Worm (Caenorhabditis elegans) whole organism, L2 larva: ENCODE data around the gene col-17.
A peak's percentile ranks its signal among the peaks of the same experiment; 100 is the strongest.
"Not testable (repeated sequence)": the region's sequence is repeated elsewhere in the genome, so short reads cannot be mapped to it uniquely, and the experiment has no call there.

Experiments
- C34F6.9 ChIP-seq: fragments of 150-350 bp; optimal IDR thresholded peaks from 2 replicates; lab custom pipeline; 2014; ENCODE audit warnings: missing biosample characterization, missing genetic modification characterization
- F13H6.1 ChIP-seq: sonication (generic microtip); optimal IDR thresholded peaks from 2 replicates; lab custom pipeline; 2016; ENCODE audit warnings: missing genetic modification characterization, missing compliant biosample characterization
- R02D3.7 ChIP-seq: fragments of 150-350 bp; optimal IDR thresholded peaks from 2 replicates; lab custom pipeline; 2014; ENCODE audit warnings: missing biosample characterization, missing genetic modification characterization
- Y55F3AM.14 ChIP-seq: fragments of 200-800 bp; sonication (Bioruptor generic); optimal IDR thresholded peaks from 2 replicates; lab custom pipeline; 2018; ENCODE audit warnings: mild to moderate bottlenecking, missing genetic modification characterization, missing compliant biosample characterization
- ZK546.5 ChIP-seq: sonication (generic microtip); optimal IDR thresholded peaks from 2 replicates; lab custom pipeline; 2017; ENCODE audit warnings: missing biosample characterization, missing genetic modification characterization
- alr-1 ChIP-seq: fragments of 150-350 bp; optimal IDR thresholded peaks from 2 replicates; lab custom pipeline; 2014; ENCODE audit warnings: missing biosample characterization, missing genetic modification characterization
- aly-2 ChIP-seq: fragments of 150-350 bp; optimal IDR thresholded peaks from 2 replicates; lab custom pipeline; 2014; ENCODE audit warnings: missing biosample characterization, missing genetic modification characterization
- ama-1 ChIP-seq: fragments of 150-350 bp; optimal IDR thresholded peaks from 2 replicates; lab custom pipeline; 2018; ENCODE audit warnings: inconsistent platforms
- blmp-1 ChIP-seq: sonication (generic microtip); optimal IDR thresholded peaks from 2 replicates; lab custom pipeline; 2017; ENCODE audit warnings: missing genetic modification characterization, mild to moderate bottlenecking, missing compliant biosample characterization, antibody characterized with exemption, moderate library complexity; ENCODE audit not compliant: insufficient read depth
- ceh-16 ChIP-seq: fragments of 150-350 bp; optimal IDR thresholded peaks from 2 replicates; lab custom pipeline; 2014; ENCODE audit warnings: missing biosample characterization, missing genetic modification characterization
- ceh-82 ChIP-seq: fragments of 150-350 bp; optimal IDR thresholded peaks from 2 replicates; lab custom pipeline; 2014; ENCODE audit warnings: missing biosample characterization, missing genetic modification characterization
- crh-2 ChIP-seq: sonication (generic microtip); optimal IDR thresholded peaks from 2 replicates; lab custom pipeline; 2017; ENCODE audit warnings: missing biosample characterization, missing genetic modification characterization
- dmd-4 ChIP-seq: sonication (generic microtip); optimal IDR thresholded peaks from 2 replicates; lab custom pipeline; 2017; ENCODE audit warnings: missing biosample characterization, missing genetic modification characterization
- egl-27 ChIP-seq: sonication (generic microtip); optimal IDR thresholded peaks from 3 replicates; lab custom pipeline; 2017; ENCODE audit warnings: missing biosample characterization, missing genetic modification reagents, missing genetic modification characterization
- elt-1 ChIP-seq: fragments of 150-350 bp; optimal IDR thresholded peaks from 2 replicates; lab custom pipeline; 2014; ENCODE audit warnings: missing biosample characterization, missing genetic modification characterization
- elt-3 ChIP-seq: sonication (generic microtip); optimal IDR thresholded peaks from 2 replicates; lab custom pipeline; 2017; ENCODE audit warnings: missing biosample characterization, missing genetic modification characterization
- fos-1 ChIP-seq: fragments of 150-350 bp; optimal IDR thresholded peaks from 2 replicates; lab custom pipeline; 2014; ENCODE audit warnings: missing biosample characterization, missing genetic modification characterization
- gmeb-1 ChIP-seq: fragments of 150-350 bp; optimal IDR thresholded peaks from 2 replicates; lab custom pipeline; 2014; ENCODE audit warnings: missing biosample characterization, missing genetic modification characterization
- lin-11 ChIP-seq: fragments of 150-350 bp; sonication (generic microtip); optimal IDR thresholded peaks from 2 replicates; lab custom pipeline; 2014; ENCODE audit warnings: missing biosample characterization, missing genetic modification characterization, inconsistent platforms, mixed read lengths
- lin-13 ChIP-seq: fragments of 150-350 bp; optimal IDR thresholded peaks from 2 replicates; lab custom pipeline; 2014; ENCODE audit warnings: missing biosample characterization, missing genetic modification reagents, missing genetic modification characterization
- lin-39 ChIP-seq: fragments of 150-350 bp; optimal IDR thresholded peaks from 2 replicates; lab custom pipeline; 2014; ENCODE audit warnings: missing biosample characterization, missing genetic modification reagents, missing genetic modification characterization
- lsy-2 ChIP-seq, 2 experiments: fragments of 150-350 bp in 1 of 2; sonication (generic microtip) in 1 of 2; optimal IDR thresholded peaks; 2 replicates each; lab custom pipeline; 2014 to 2017; ENCODE audit warnings: missing biosample characterization in 2 of 2, missing genetic modification characterization in 2 of 2
- mab-5 ChIP-seq: fragments of 150-350 bp; optimal IDR thresholded peaks from 2 replicates; lab custom pipeline; 2014; ENCODE audit warnings: missing biosample characterization, missing genetic modification characterization
- mbf-1 ChIP-seq: sonication (generic microtip); optimal IDR thresholded peaks from 2 replicates; lab custom pipeline; 2017; ENCODE audit warnings: missing biosample characterization, missing genetic modification characterization
- mdl-1 ChIP-seq, 2 experiments: fragments of 150-350 bp in 1 of 2; sonication (generic microtip) in 1 of 2; optimal IDR thresholded peaks; 2 replicates each; lab custom pipeline; 2017; ENCODE audit warnings: missing biosample characterization in 2 of 2, missing genetic modification characterization in 2 of 2
- nhr-10 ChIP-seq: sonication (generic microtip); optimal IDR thresholded peaks from 2 replicates; lab custom pipeline; 2017; ENCODE audit warnings: missing biosample characterization, missing genetic modification characterization
- nhr-11 ChIP-seq: fragments of 150-350 bp; optimal IDR thresholded peaks from 2 replicates; lab custom pipeline; 2014; ENCODE audit warnings: missing biosample characterization, missing genetic modification characterization
- nhr-12 ChIP-seq: fragments of 150-350 bp; optimal IDR thresholded peaks from 2 replicates; lab custom pipeline; 2014; ENCODE audit warnings: missing biosample characterization, missing genetic modification characterization
- nhr-129 ChIP-seq: fragments of 150-350 bp; optimal IDR thresholded peaks from 2 replicates; lab custom pipeline; 2014; ENCODE audit warnings: missing biosample characterization, missing genetic modification characterization
- nhr-21 ChIP-seq: fragments of 150-350 bp; optimal IDR thresholded peaks from 2 replicates; lab custom pipeline; 2014; ENCODE audit warnings: missing biosample characterization, missing genetic modification characterization
- nhr-23 ChIP-seq: fragments of 150-350 bp; optimal IDR thresholded peaks from 2 replicates; lab custom pipeline; 2014; ENCODE audit warnings: missing biosample characterization, missing genetic modification reagents, missing genetic modification characterization
- nhr-237 ChIP-seq: fragments of 150-350 bp; optimal IDR thresholded peaks from 2 replicates; lab custom pipeline; 2014; ENCODE audit warnings: missing biosample characterization, missing genetic modification characterization
- nhr-25 ChIP-seq: fragments of 150-350 bp; sonication (generic microtip); optimal IDR thresholded peaks from 3 replicates; lab custom pipeline; 2014; ENCODE audit warnings: missing biosample characterization, missing genetic modification characterization
- nhr-6 ChIP-seq: fragments of 150-350 bp; optimal IDR thresholded peaks from 2 replicates; lab custom pipeline; 2014; ENCODE audit warnings: missing biosample characterization, missing genetic modification characterization
- nhr-77 ChIP-seq: fragments of 150-350 bp; optimal IDR thresholded peaks from 2 replicates; lab custom pipeline; 2014; ENCODE audit warnings: missing biosample characterization, missing genetic modification characterization
- peb-1 ChIP-seq: fragments of 150-350 bp; optimal IDR thresholded peaks from 2 replicates; lab custom pipeline; 2014; ENCODE audit warnings: missing biosample characterization, missing genetic modification characterization
- sem-4 ChIP-seq: fragments of 150-350 bp; optimal IDR thresholded peaks from 2 replicates; lab custom pipeline; 2014; ENCODE audit warnings: missing biosample characterization, missing genetic modification reagents, missing genetic modification characterization
- skn-1 ChIP-seq: sonication (generic microtip); optimal IDR thresholded peaks from 2 replicates; lab custom pipeline; 2017; ENCODE audit warnings: missing biosample characterization, missing genetic modification characterization
- sma-3 ChIP-seq: sonication (generic microtip); optimal IDR thresholded peaks from 2 replicates; lab custom pipeline; 2016; ENCODE audit warnings: missing genetic modification reagents, missing genetic modification characterization, missing compliant biosample characterization
- sma-9 ChIP-seq, 2 experiments: fragments of 150-350 bp in 1 of 2; sonication (generic microtip) in 1 of 2; optimal IDR thresholded peaks; 2 replicates each; lab custom pipeline; 2014 to 2016; ENCODE audit warnings: missing genetic modification characterization in 2 of 2, mild to moderate bottlenecking in 1 of 2, missing biosample characterization in 1 of 2, missing compliant biosample characterization in 1 of 2, missing genetic modification reagents in 1 of 2, moderate library complexity in 1 of 2
- snpc-4 ChIP-seq: fragments of 150-350 bp; optimal IDR thresholded peaks from 2 replicates; lab custom pipeline; 2014; ENCODE audit warnings: missing biosample characterization, missing genetic modification characterization
- unc-39 ChIP-seq: fragments of 150-350 bp; optimal IDR thresholded peaks from 2 replicates; lab custom pipeline; 2014; ENCODE audit warnings: missing biosample characterization, missing genetic modification characterization
- unc-55 ChIP-seq: fragments of 150-350 bp; sonication (generic microtip); optimal IDR thresholded peaks from 3 replicates; lab custom pipeline; 2014; ENCODE audit warnings: missing biosample characterization, missing genetic modification reagents, missing genetic modification characterization
- unc-62 ChIP-seq: fragments of 150-350 bp; optimal IDR thresholded peaks from 2 replicates; lab custom pipeline; 2014; ENCODE audit warnings: missing biosample characterization, missing genetic modification reagents, missing genetic modification characterization
- zag-1 ChIP-seq: fragments of 150-350 bp; optimal IDR thresholded peaks from 2 replicates; lab custom pipeline; 2014; ENCODE audit warnings: missing biosample characterization, missing genetic modification characterization
- ztf-1 ChIP-seq: fragments of 200-800 bp; sonication (Bioruptor generic); conservative IDR thresholded peaks from 2 replicates; pipeline ENCODE4 v1.3.6; 2022; ENCODE audit warnings: missing genetic modification characterization, missing compliant biosample characterization
- ztf-11 ChIP-seq: sonication (generic microtip); optimal IDR thresholded peaks from 2 replicates; lab custom pipeline; 2017; ENCODE audit warnings: missing biosample characterization, missing genetic modification characterization
- ztf-4 ChIP-seq: fragments of 150-350 bp; optimal IDR thresholded peaks from 2 replicates; lab custom pipeline; 2014; ENCODE audit warnings: missing biosample characterization, missing genetic modification characterization

The col-17 gene

DNA sequence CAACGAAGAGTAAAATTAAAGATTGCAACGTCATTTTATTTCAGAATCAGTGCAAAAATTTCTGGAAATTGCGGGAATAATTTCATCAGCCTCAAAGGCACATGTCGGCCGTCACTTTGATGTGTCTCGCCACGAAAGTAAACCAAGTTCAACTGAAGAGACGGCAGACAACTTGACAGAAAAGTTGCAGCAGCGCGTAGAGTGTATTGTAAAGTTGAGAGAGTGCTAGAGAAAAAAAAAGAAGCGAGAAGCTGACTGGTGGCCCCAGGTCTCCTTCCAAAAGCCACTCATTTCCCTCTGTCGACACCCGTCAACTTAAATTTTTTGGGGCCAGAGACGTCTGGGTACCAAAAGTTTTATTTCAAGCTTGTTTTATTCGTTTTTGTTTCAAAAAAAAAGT, 36.9 kb upstream of the col-17 start (continued):
- TF ChIP-seq blmp-1 (tag; lab: Kevin White, UChicago): no peak
- no peak for TF ChIP-seq egl-27 (tag; lab: Kevin White, UChicago)
- TF ChIP-seq nhr-10: no peak
- peak; percentile 31 for TF ChIP-seq nhr-21
- TF ChIP-seq peb-1 (tag; lab: Kevin White, UChicago): no peak
- no peak for TF ChIP-seq dmd-4 (tag; lab: Kevin White, UChicago)

DNA sequence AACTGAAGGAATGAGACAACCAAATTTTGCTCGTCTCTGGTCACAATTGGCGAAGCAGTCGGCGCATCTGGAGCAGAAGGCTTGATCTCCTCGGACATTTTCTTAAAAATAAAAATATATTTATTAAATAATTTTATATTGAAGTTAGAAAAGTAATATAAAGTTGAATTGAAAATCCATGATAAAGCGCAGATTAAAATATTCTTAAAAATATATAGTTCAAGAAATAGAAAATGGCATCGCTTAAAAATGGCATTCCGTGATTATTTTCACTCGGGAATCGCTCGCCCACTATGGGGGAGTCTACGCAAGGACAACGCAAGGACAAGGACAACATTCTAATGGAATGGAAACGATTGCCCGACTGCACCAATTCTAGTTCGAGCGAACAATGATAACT, 36.3 kb upstream of the col-17 start, which contains the start of gene sgt-1:
Gene sgt-1, minus strand, starts transcription at position 101 of the 400 bp plus-strand sequence.
- not testable (repeated sequence) for TF ChIP-seq nhr-12 (tag; lab: Kevin White, UChicago); sma-9 (GFP tag; optimal IDR thresholded peaks at IDR 0.05; lab: Kevin White, UChicago); sma-9 (tag; optimal IDR thresholded peaks at IDR 0.05; lab: Kevin White, UChicago); nhr-129 (tag; lab: Kevin White, UChicago)

DNA sequence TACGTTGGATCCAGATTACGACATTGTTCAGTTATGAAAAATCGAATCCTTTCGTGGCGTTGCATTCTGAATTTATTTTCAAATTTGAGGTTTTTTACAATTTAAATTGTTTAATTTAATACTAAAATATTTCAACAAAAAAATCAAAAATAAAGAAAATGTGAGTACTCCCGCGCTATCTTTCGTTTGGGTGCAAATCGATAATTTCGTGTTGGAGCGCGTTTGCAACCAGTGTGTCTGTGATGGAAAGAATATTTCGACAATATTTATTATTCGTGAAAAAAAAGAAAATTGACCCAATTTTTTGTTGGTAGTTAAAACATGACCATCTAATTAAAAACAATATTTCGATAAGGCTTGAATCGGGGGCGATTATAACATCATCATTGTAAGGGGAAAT, 34.7 kb upstream of the col-17 start, which contains the start of gene R05F9.9:
Gene R05F9.9, minus strand, starts transcription at position 66 of the 400 bp plus-strand sequence.
- TF ChIP-seq ztf-1 (GFP tag; lab: Robert Waterston, UW) (no peak), mbf-1 (tag; lab: Kevin White, UChicago) (no peak), Y55F3AM.14 (no peak), nhr-23 (tag; lab: Kevin White, UChicago) (no peak), ama-1 (lab: Kevin White, UChicago) (peak; percentile 62), crh-2 (tag; lab: Kevin White, UChicago) (peak; percentile 72), zag-1 (tag; lab: Kevin White, UChicago) (no peak), lin-11 (tag; lab: Kevin White, UChicago) (no peak), ceh-16 (no peak), alr-1 (no peak), mab-5 (tag; lab: Kevin White, UChicago) (no peak), egl-27 (tag; lab: Kevin White, UChicago) (no peak), nhr-12 (tag; lab: Kevin White, UChicago) (no peak), ztf-4 (tag; lab: Kevin White, UChicago) (peak; percentile 82), gmeb-1 (tag; lab: Kevin White, UChicago) (peak; percentile 15), skn-1 (tag; lab: Kevin White, UChicago) (no peak), ceh-82 (tag; lab: Kevin White, UChicago) (no peak), elt-3 (tag; lab: Kevin White, UChicago) (no peak), lsy-2 (tag; optimal IDR thresholded peaks at IDR 0.05; lab: Kevin White, UChicago) (peak in 1 of 2 experiments; percentile 74), nhr-6 (tag; lab: Kevin White, UChicago) (no peak), lin-13 (GFP tag; lab: Kevin White, UChicago) (peak; percentile 16), F13H6.1 (tag; lab: Kevin White, UChicago) (no peak), aly-2 (tag; lab: Kevin White, UChicago) (no peak), nhr-10 (no peak), fos-1 (tag; lab: Kevin White, UChicago) (no peak), blmp-1 (tag; lab: Kevin White, UChicago) (no peak), snpc-4 (tag; lab: Kevin White, UChicago) (no peak), unc-55 (GFP tag; lab: Kevin White, UChicago) (peak; percentile 70), sma-3 (no peak), nhr-21 (no peak), elt-1 (tag; lab: Kevin White, UChicago) (no peak), peb-1 (tag; lab: Kevin White, UChicago) (no peak), mdl-1 (tag; optimal IDR thresholded peaks at IDR 0.05; lab: Kevin White, UChicago) (no peak), nhr-25 (no peak), ZK546.5 (tag; lab: Kevin White, UChicago) (no peak), sma-9 (GFP tag; optimal IDR thresholded peaks at IDR 0.05; lab: Kevin White, UChicago) (no peak), sma-9 (tag; optimal IDR thresholded peaks at IDR 0.05; lab: Kevin White, UChicago) (no peak), dmd-4 (tag; lab: Kevin White, UChicago) (no peak), nhr-11 (tag; lab: Kevin White, UChicago) (no peak), lin-39 (tag; lab: Kevin White, UChicago) (no peak), sem-4 (tag; lab: Kevin White, UChicago) (no peak), nhr-129 (tag; lab: Kevin White, UChicago) (peak; percentile 2), unc-39 (tag; lab: Kevin White, UChicago) (no peak), unc-62 (no peak), nhr-237 (tag; lab: Kevin White, UChicago) (no peak), nhr-77 (tag; lab: Kevin White, UChicago) (no peak), C34F6.9 (tag; lab: Kevin White, UChicago) (peak; percentile 67), ztf-11 (tag; lab: Kevin White, UChicago) (no peak), R02D3.7 (tag; lab: Kevin White, UChicago) (no peak)
